Fruit fly (Drosophila melanogaster) whole organism, embryonic: ENCODE results near the gene NijC.

ENCODE experiments used
- CG1832 ChIP-seq: fragments of 200-800 bp; sonication (Bioruptor generic); optimal IDR thresholded peaks from 2 replicates; lab custom pipeline; 2017; ENCODE audit warnings: missing biosample characterization, mild to moderate bottlenecking, missing genetic modification characterization, inconsistent platforms
- CG2199 ChIP-seq: fragments of 200-800 bp; sonication (Bioruptor generic); IDR thresholded peaks from 3 replicates; pipeline ENCODE4 v1.3.6; 2022; ENCODE audit warnings: missing biosample characterization, missing genetic modification characterization
- CG33557 ChIP-seq: fragments of 200-800 bp; sonication (Bioruptor generic); optimal IDR thresholded peaks from 2 replicates; lab custom pipeline; 2019; ENCODE audit warnings: missing biosample characterization, mild to moderate bottlenecking, missing genetic modification characterization, moderate library complexity
- Dek ChIP-seq: fragments of 200-800 bp; sonication (Bioruptor generic); optimal IDR thresholded peaks from 3 replicates; lab custom pipeline; 2019; ENCODE audit warnings: missing biosample characterization, mild to moderate bottlenecking, missing genetic modification characterization, moderate library complexity
- Sox100B ChIP-seq: fragments of 200-800 bp; sonication (Bioruptor generic); optimal IDR thresholded peaks from 3 replicates; lab custom pipeline; 2018; ENCODE audit warnings: missing biosample characterization, mild to moderate bottlenecking, missing genetic modification characterization
- Sry-δ ChIP-seq: fragments of 200-800 bp; sonication (Bioruptor generic); optimal IDR thresholded peaks from 2 replicates; lab custom pipeline; 2016; ENCODE audit warnings: missing biosample characterization, missing genetic modification characterization
- bowl ChIP-seq: fragments of 200-800 bp; sonication (Bioruptor generic); IDR thresholded peaks from 2 replicates; pipeline ENCODE4 v1.3.6; 2022; ENCODE audit warnings: missing biosample characterization, missing genetic modification characterization

dm6 chr3R:12656946-12657566 is 37.9 kb upstream of the NijC start:
- TF ChIP-seq bowl (GFP tag; lab: Robert Waterston, UW) = no peak
- TF ChIP-seq Sox100B (GFP tag; lab: Kevin White, UChicago) = no peak
- TF ChIP-seq CG2199 (GFP tag; lab: Robert Waterston, UW) = no peak
- TF ChIP-seq Sry-δ = no peak
- TF ChIP-seq CG33557 (GFP tag; lab: Kevin White, UChicago) = no peak
- peak; percentile 10 for TF ChIP-seq Dek (tag; lab: Kevin White, UChicago)
- TF ChIP-seq CG1832 (GFP tag; lab: Kevin White, UChicago) = no peak
